Worm (Caenorhabditis elegans) whole organism, early embryonic: ENCODE results near the gene igdb-3.

Experiments used
- ama-1 ChIP-seq: fragments of 150-350 bp; optimal IDR thresholded peaks from 2 replicates; lab custom pipeline; 2014
- ceh-13 ChIP-seq: fragments of 200-800 bp; sonication (Bioruptor generic); optimal IDR thresholded peaks from 2 replicates; lab custom pipeline; 2018; ENCODE audit warnings: mild to moderate bottlenecking, missing genetic modification characterization, missing compliant biosample characterization
- ets-7 ChIP-seq: sonication (generic microtip); optimal IDR thresholded peaks from 2 replicates; lab custom pipeline; 2016; ENCODE audit warnings: missing genotype, missing genetic modification characterization, missing compliant biosample characterization
- flt-1 ChIP-seq: fragments of 200-800 bp; sonication (Bioruptor generic); IDR thresholded peaks from 2 replicates; pipeline ENCODE4 v1.3.6; 2022; ENCODE audit warnings: missing genetic modification characterization, missing compliant biosample characterization
- hmbx-1 ChIP-seq: sonication (generic microtip); optimal IDR thresholded peaks from 2 replicates; lab custom pipeline; 2016; ENCODE audit warnings: mild to moderate bottlenecking, missing genetic modification characterization, missing compliant biosample characterization
- hnd-1 ChIP-seq: sonication (generic microtip); optimal IDR thresholded peaks from 2 replicates; lab custom pipeline; 2016; ENCODE audit warnings: missing genetic modification characterization, missing compliant biosample characterization
- scrt-1 ChIP-seq: fragments of 200-800 bp; sonication (Bioruptor generic); IDR thresholded peaks from 2 replicates; pipeline ENCODE4 v1.3.6; 2022; ENCODE audit warnings: missing genetic modification characterization, missing compliant biosample characterization
- tbx-11 ChIP-seq: fragments of 200-800 bp; sonication (Bioruptor generic); IDR thresholded peaks from 2 replicates; pipeline ENCODE4 v1.3.6; 2022; ENCODE audit warnings: missing genetic modification characterization, missing compliant biosample characterization

ce11 chrX:6408286-6408685 is 23.0 kb downstream of the igdb-3 start:
- TF ChIP-seq ama-1 (lab: Kevin White, UChicago) (no peak), flt-1 (GFP tag; lab: Robert Waterston, UW) (no peak), tbx-11 (GFP tag; lab: Robert Waterston, UW) (no peak), ets-7 (tag; lab: Kevin White, UChicago) (no peak), hmbx-1 (tag; lab: Kevin White, UChicago) (no peak), scrt-1 (no peak), hnd-1 (tag; lab: Kevin White, UChicago) (no peak), ceh-13 (GFP tag; lab: Kevin White, UChicago) (no peak)
